Worm (Caenorhabditis elegans): Measurements from ENCODE around the gene C03B1.2.

Gene C03B1.2

ce11 chrX:6410177-6410765, 40.5 kb downstream of the C03B1.2 start, which contains the start of gene mup-2:
Gene mup-2, minus strand, starts transcription at chrX:6410227.
- no peak for TF ChIP-seq tbx-11 (GFP tag; IDR thresholded peaks at IDR 0.05)
- no peak for TF ChIP-seq hmbx-1 (tag; optimal IDR thresholded peaks at IDR 0.05)
- TF ChIP-seq hmg-4 (GFP tag; optimal IDR thresholded peaks at IDR 0.05): no peak
- no peak for TF ChIP-seq scrt-1 (GFP tag; IDR thresholded peaks at IDR 0.05)
- no peak for TF ChIP-seq flt-1 (GFP tag; IDR thresholded peaks at IDR 0.05)
- TF ChIP-seq hnd-1 (tag; optimal IDR thresholded peaks at IDR 0.05): no peak
- TF ChIP-seq B0310.2 (tag; optimal IDR thresholded peaks at IDR 0.05): no peak
- no peak for TF ChIP-seq aly-1 (tag; optimal IDR thresholded peaks at IDR 0.05)
- no peak for TF ChIP-seq ceh-36 (tag; optimal IDR thresholded peaks at IDR 0.05)
- no peak for TF ChIP-seq F13C5.2 (tag; optimal IDR thresholded peaks at IDR 0.05)
- no peak for TF ChIP-seq ets-7 (tag; optimal IDR thresholded peaks at IDR 0.05)
- TF ChIP-seq ama-1 (optimal IDR thresholded peaks at IDR 0.05): no peak
- no peak for TF ChIP-seq tbx-37 (GFP tag; conservative IDR thresholded peaks at IDR 0.05)

ce11 chrX:6412575-6412974, 42.8 kb downstream of the C03B1.2 start, which contains the start of gene T22E5.1:
Gene T22E5.1, plus strand, starts transcription at chrX:6412875.
- no peak for TF ChIP-seq ets-7 (tag; optimal IDR thresholded peaks at IDR 0.05)
- TF ChIP-seq B0310.2 (tag; optimal IDR thresholded peaks at IDR 0.05): no peak
- no peak for TF ChIP-seq flt-1 (GFP tag; IDR thresholded peaks at IDR 0.05)
- no peak for TF ChIP-seq tbx-37 (GFP tag; conservative IDR thresholded peaks at IDR 0.05)
- no peak for TF ChIP-seq tbx-11 (GFP tag; IDR thresholded peaks at IDR 0.05)
- no peak for TF ChIP-seq aly-1 (tag; optimal IDR thresholded peaks at IDR 0.05)
- TF ChIP-seq ceh-36 (tag; optimal IDR thresholded peaks at IDR 0.05): no peak
- no peak for TF ChIP-seq sea-1 (GFP tag; conservative IDR thresholded peaks at IDR 0.05)
- TF ChIP-seq ceh-13 (GFP tag; optimal IDR thresholded peaks at IDR 0.05): no peak
- TF ChIP-seq tra-4 (tag; optimal IDR thresholded peaks at IDR 0.05): no peak
- TF ChIP-seq pes-1 (GFP tag; IDR thresholded peaks at IDR 0.05): no peak
- TF ChIP-seq ama-1 (optimal IDR thresholded peaks at IDR 0.05): no peak
- no peak for TF ChIP-seq hmbx-1 (tag; optimal IDR thresholded peaks at IDR 0.05)
- no peak for TF ChIP-seq hnd-1 (tag; optimal IDR thresholded peaks at IDR 0.05)
- no peak for TF ChIP-seq scrt-1 (GFP tag; IDR thresholded peaks at IDR 0.05)
- no peak for TF ChIP-seq F13C5.2 (tag; optimal IDR thresholded peaks at IDR 0.05)
- TF ChIP-seq hmg-4 (GFP tag; optimal IDR thresholded peaks at IDR 0.05): no peak

ce11 chrX:6413583-6413982, 43.8 kb downstream of the C03B1.2 start:
- no peak for TF ChIP-seq B0310.2 (tag; optimal IDR thresholded peaks at IDR 0.05)

- TF ChIP-seq F13C5.2 (tag; optimal IDR thresholded peaks at IDR 0.05): no peak
- no peak for TF ChIP-seq scrt-1 (GFP tag; IDR thresholded peaks at IDR 0.05)
- no peak for TF ChIP-seq flt-1 (GFP tag; IDR thresholded peaks at IDR 0.05)
- TF ChIP-seq B0310.2 (tag; optimal IDR thresholded peaks at IDR 0.05): no peak
Observed at ce11 chrX:6416357-6417087, 46.7 kb downstream of the C03B1.2 start, which contains the start of gene T22E5.6. Gene T22E5.6, minus strand, starts transcription at chrX:6416407.

- no peak for TF ChIP-seq sea-1 (GFP tag; conservative IDR thresholded peaks at IDR 0.05)
- TF ChIP-seq aly-1 (tag; optimal IDR thresholded peaks at IDR 0.05): no peak
- no peak for TF ChIP-seq ceh-36 (tag; optimal IDR thresholded peaks at IDR 0.05)
- TF ChIP-seq flt-1 (GFP tag; IDR thresholded peaks at IDR 0.05): no peak
- TF ChIP-seq F13C5.2 (tag; optimal IDR thresholded peaks at IDR 0.05): no peak
- no peak for TF ChIP-seq hnd-1 (tag; optimal IDR thresholded peaks at IDR 0.05)
- TF ChIP-seq ets-7 (tag; optimal IDR thresholded peaks at IDR 0.05): no peak
- no peak for TF ChIP-seq ama-1 (optimal IDR thresholded peaks at IDR 0.05)
- no peak for TF ChIP-seq pes-1 (GFP tag; IDR thresholded peaks at IDR 0.05)
- no peak for TF ChIP-seq hmbx-1 (tag; optimal IDR thresholded peaks at IDR 0.05)
- no peak for TF ChIP-seq B0310.2 (tag; optimal IDR thresholded peaks at IDR 0.05)
- no peak for TF ChIP-seq ceh-13 (GFP tag; optimal IDR thresholded peaks at IDR 0.05)
- TF ChIP-seq tbx-37 (GFP tag; conservative IDR thresholded peaks at IDR 0.05): no peak
- no peak for TF ChIP-seq scrt-1 (GFP tag; IDR thresholded peaks at IDR 0.05)
- no peak for TF ChIP-seq tra-4 (tag; optimal IDR thresholded peaks at IDR 0.05)
- no peak for TF ChIP-seq hmg-4 (GFP tag; optimal IDR thresholded peaks at IDR 0.05)
- TF ChIP-seq tbx-11 (GFP tag; IDR thresholded peaks at IDR 0.05): no peak
Observed at ce11 chrX:6419113-6419512, 49.3 kb downstream of the C03B1.2 start.

ce11 chrX:6420681-6421080, 50.9 kb downstream of the C03B1.2 start, which contains the start of gene K10C2.12:
Gene K10C2.12, minus strand, starts transcription at chrX:6420781.
- TF ChIP-seq tra-4 (tag; optimal IDR thresholded peaks at IDR 0.05) (no peak), flt-1 (GFP tag; IDR thresholded peaks at IDR 0.05) (no peak), B0310.2 (tag; optimal IDR thresholded peaks at IDR 0.05) (no peak), tbx-37 (GFP tag; conservative IDR thresholded peaks at IDR 0.05) (no peak), F13C5.2 (tag; optimal IDR thresholded peaks at IDR 0.05) (no peak), ceh-36 (tag; optimal IDR thresholded peaks at IDR 0.05) (no peak), hnd-1 (tag; optimal IDR thresholded peaks at IDR 0.05) (no peak), hmg-4 (GFP tag; optimal IDR thresholded peaks at IDR 0.05) (no peak), hmbx-1 (tag; optimal IDR thresholded peaks at IDR 0.05) (no peak), ama-1 (optimal IDR thresholded peaks at IDR 0.05) (no peak), sea-1 (GFP tag; conservative IDR thresholded peaks at IDR 0.05) (no peak), pes-1 (GFP tag; IDR thresholded peaks at IDR 0.05) (no peak), aly-1 (tag; optimal IDR thresholded peaks at IDR 0.05) (no peak), tbx-11 (GFP tag; IDR thresholded peaks at IDR 0.05) (no peak), ets-7 (tag; optimal IDR thresholded peaks at IDR 0.05) (no peak), ceh-13 (GFP tag; optimal IDR thresholded peaks at IDR 0.05) (no peak), scrt-1 (GFP tag; IDR thresholded peaks at IDR 0.05) (no peak)

Data from whole organism, early embryonic.